Fruit fly (Drosophila melanogaster) whole organism, wandering third instar larva: Measurements from ENCODE around the gene CG14537.

Experiments
- CG9705 ChIP-seq: fragments of 200-800 bp; sonication (Bioruptor generic); optimal IDR thresholded peaks from 2 replicates; lab custom pipeline; 2018; ENCODE audit warnings: missing biosample characterization, mild to moderate bottlenecking, missing genetic modification characterization
- CrebA ChIP-seq: fragments of 200-800 bp; sonication (Bioruptor generic); optimal IDR thresholded peaks from 2 replicates; lab custom pipeline; 2016; ENCODE audit warnings: missing biosample characterization, mild to moderate bottlenecking, missing genetic modification characterization, borderline replicate concordance
- Dfd ChIP-seq: fragments of >200 bp; optimal IDR thresholded peaks from 2 replicates; lab custom pipeline; 2017; ENCODE audit warnings: missing biosample characterization, missing genetic modification characterization
- Dif ChIP-seq: fragments of 200-275, 200-300 bp; sonication (Bioruptor generic); optimal IDR thresholded peaks from 2 replicates; lab custom pipeline; 2018; ENCODE audit warnings: missing biosample characterization, missing genetic modification characterization; ENCODE audit not compliant: partially characterized antibody
- GATAd ChIP-seq: sonication (Bioruptor generic); optimal IDR thresholded peaks from 2 replicates; lab custom pipeline; 2016; ENCODE audit warnings: missing biosample characterization, missing genetic modification characterization
- Hr83 ChIP-seq: fragments of 200-300 bp; sonication (Bioruptor generic); optimal IDR thresholded peaks from 2 replicates; lab custom pipeline; 2016; ENCODE audit warnings: missing biosample characterization, mild to moderate bottlenecking, missing genetic modification characterization, moderate library complexity; ENCODE audit not compliant: poor library complexity, severe bottlenecking
- Jra ChIP-seq: sonication (Bioruptor generic); optimal IDR thresholded peaks from 2 replicates; lab custom pipeline; 2016; ENCODE audit warnings: missing biosample characterization, missing genetic modification characterization
- Mio ChIP-seq: sonication (Bioruptor generic); optimal IDR thresholded peaks from 2 replicates; lab custom pipeline; 2016; ENCODE audit warnings: missing biosample characterization, missing genetic modification characterization
- Myc ChIP-seq: fragments of >200 bp; optimal IDR thresholded peaks from 2 replicates; lab custom pipeline; 2017
- N ChIP-seq: fragments of >200 bp; optimal IDR thresholded peaks from 2 replicates; lab custom pipeline; 2018; ENCODE audit warnings: missing biosample characterization, missing external identifiers, missing genetic modification characterization
- Rel ChIP-seq, 2 experiments: fragments of 200-800 bp; sonication (Bioruptor generic) in 1 of 2; optimal IDR thresholded peaks; 2 replicates in 1 of 2; 3 replicates in 1 of 2; lab custom pipeline; 2016 to 2019; ENCODE audit warnings: mild to moderate bottlenecking in 2 of 2, missing biosample characterization in 2 of 2, missing genetic modification characterization in 2 of 2, moderate library complexity in 1 of 2
- Sp1 ChIP-seq: fragments of 200-800 bp; sonication (Bioruptor generic); optimal IDR thresholded peaks from 3 replicates; lab custom pipeline; 2019; ENCODE audit warnings: missing biosample characterization, mild to moderate bottlenecking, missing genetic modification characterization, moderate library complexity
- Vsx2 ChIP-seq: fragments of 200-300, 225-300 bp; sonication (Bioruptor generic); optimal IDR thresholded peaks from 2 replicates; lab custom pipeline; 2018; ENCODE audit warnings: missing biosample characterization, missing genetic modification characterization; ENCODE audit not compliant: partially characterized antibody
- br ChIP-seq: fragments of 200-800 bp; sonication (Bioruptor generic); optimal IDR thresholded peaks from 2 replicates; lab custom pipeline; 2016; ENCODE audit warnings: missing biosample characterization, missing genetic modification characterization
- brk ChIP-seq: fragments of 200-800 bp; sonication (Bioruptor generic); optimal IDR thresholded peaks from 2 replicates; lab custom pipeline; 2016; ENCODE audit warnings: missing biosample characterization, mild to moderate bottlenecking, missing genetic modification characterization
- dl ChIP-seq, 2 experiments: fragments of 175-275, 200-275 bp in 1 of 2; fragments of 200-275 bp in 1 of 2; sonication (Bioruptor generic); optimal IDR thresholded peaks; lab custom pipeline; 2018; ENCODE audit warnings: mild to moderate bottlenecking in 2 of 2, missing biosample characterization in 2 of 2, missing genetic modification characterization in 2 of 2, moderate library complexity in 2 of 2; ENCODE audit not compliant: partially characterized antibody in 2 of 2, insufficient read depth in 1 of 2
- dmrt93B ChIP-seq: fragments of 200-800 bp; sonication (Bioruptor generic); optimal IDR thresholded peaks from 2 replicates; lab custom pipeline; 2018; ENCODE audit warnings: missing biosample characterization, mild to moderate bottlenecking, missing genetic modification characterization
- dsf ChIP-seq: sonication (Bioruptor generic); optimal IDR thresholded peaks from 2 replicates; lab custom pipeline; 2016; ENCODE audit warnings: missing biosample characterization, missing genetic modification characterization, borderline replicate concordance
- ey ChIP-seq: fragments of 200-800 bp; sonication (Bioruptor generic); optimal IDR thresholded peaks from 2 replicates; lab custom pipeline; 2016; ENCODE audit warnings: missing biosample characterization, missing genetic modification characterization
- foxo ChIP-seq, 2 experiments: fragments of 200-800 bp; sonication (Bioruptor generic); optimal IDR thresholded peaks; 2 replicates in 1 of 2; 3 replicates in 1 of 2; lab custom pipeline; 2016 to 2017; ENCODE audit warnings: missing biosample characterization in 2 of 2, missing genetic modification characterization in 2 of 2
- fru ChIP-seq: fragments of 200-800 bp; sonication (Bioruptor generic); optimal IDR thresholded peaks from 3 replicates; lab custom pipeline; 2016; ENCODE audit warnings: missing biosample characterization, mild to moderate bottlenecking, missing genetic modification characterization
- h ChIP-seq: fragments of 200-800 bp; sonication (Bioruptor generic); optimal IDR thresholded peaks from 3 replicates; lab custom pipeline; 2016; ENCODE audit warnings: missing biosample characterization, mild to moderate bottlenecking, missing genetic modification characterization
- jim ChIP-seq: fragments of 175-275, 200-325 bp; sonication (Bioruptor generic); optimal IDR thresholded peaks from 2 replicates; lab custom pipeline; 2016; ENCODE audit warnings: missing biosample characterization, mild to moderate bottlenecking, missing genetic modification characterization
- lola ChIP-seq: fragments of >200 bp; optimal IDR thresholded peaks from 2 replicates; lab custom pipeline; 2017; ENCODE audit warnings: missing biosample characterization, missing genetic modification characterization
- psq ChIP-seq: fragments of 200-800 bp; sonication (Bioruptor generic); optimal IDR thresholded peaks from 3 replicates; lab custom pipeline; 2017; ENCODE audit warnings: missing biosample characterization, mild to moderate bottlenecking, missing genetic modification characterization, moderate library complexity
- rgr ChIP-seq: fragments of 200-800 bp; sonication (Bioruptor generic); optimal IDR thresholded peaks from 3 replicates; lab custom pipeline; 2016; ENCODE audit warnings: missing biosample characterization, mild to moderate bottlenecking, missing genetic modification characterization
- sage ChIP-seq: fragments of 200-800 bp; sonication (Bioruptor generic); optimal IDR thresholded peaks from 2 replicates; lab custom pipeline; 2016; ENCODE audit warnings: missing biosample characterization, mild to moderate bottlenecking, missing genetic modification characterization
- sv ChIP-seq: fragments of 200-800 bp; sonication (Bioruptor generic); optimal IDR thresholded peaks from 3 replicates; lab custom pipeline; 2016; ENCODE audit warnings: missing biosample characterization, missing genetic modification characterization
- tai ChIP-seq: sonication (Bioruptor generic); optimal IDR thresholded peaks from 2 replicates; lab custom pipeline; 2016; ENCODE audit warnings: missing biosample characterization, missing genetic modification characterization
- usp ChIP-seq: fragments of >200 bp; optimal IDR thresholded peaks from 2 replicates; lab custom pipeline; 2017; ENCODE audit warnings: missing biosample characterization, missing genetic modification characterization

Gene CG14537

dm6 chr2L:7799804-7800433, 40.3 kb upstream of the CG14537 start, which contains the start of the genes Herp and r2d2 (continued):
- no peak for TF ChIP-seq dl (GFP tag; optimal IDR thresholded peaks at IDR 0.05; lab: Kevin White, UChicago; ENCODE audit: insufficient read depth in 1 of 2, partially characterized antibody in 2 of 2)
- peak; percentile 17 for TF ChIP-seq GATAd (GFP tag; lab: Kevin White, UChicago)
- TF ChIP-seq foxo (GFP tag; optimal IDR thresholded peaks at IDR 0.05; lab: Kevin White, UChicago) = peak in 1 of 2 experiments; percentile 92
- TF ChIP-seq br (GFP tag; lab: Kevin White, UChicago) = peak; percentile 88
- no peak for TF ChIP-seq Rel (GFP tag; optimal IDR thresholded peaks at IDR 0.05; lab: Kevin White, UChicago)
- peak; percentile 70 for TF ChIP-seq Rel (tag; optimal IDR thresholded peaks at IDR 0.05; lab: Kevin White, UChicago)
- peak; percentile 95 for TF ChIP-seq Myc (lab: Kevin White, UChicago)
- TF ChIP-seq Mio = no peak
- peak; percentile 71 for TF ChIP-seq brk
- no peak for TF ChIP-seq Dfd
- TF ChIP-seq CrebA = no peak
- TF ChIP-seq h (GFP tag; lab: Kevin White, UChicago) = peak; percentile 88
- peak; percentile 91 for TF ChIP-seq CG9705

dm6 chr2L:7807563-7807962, 32.7 kb upstream of the CG14537 start:
- no peak for TF ChIP-seq Myc (lab: Kevin White, UChicago)

DNA sequence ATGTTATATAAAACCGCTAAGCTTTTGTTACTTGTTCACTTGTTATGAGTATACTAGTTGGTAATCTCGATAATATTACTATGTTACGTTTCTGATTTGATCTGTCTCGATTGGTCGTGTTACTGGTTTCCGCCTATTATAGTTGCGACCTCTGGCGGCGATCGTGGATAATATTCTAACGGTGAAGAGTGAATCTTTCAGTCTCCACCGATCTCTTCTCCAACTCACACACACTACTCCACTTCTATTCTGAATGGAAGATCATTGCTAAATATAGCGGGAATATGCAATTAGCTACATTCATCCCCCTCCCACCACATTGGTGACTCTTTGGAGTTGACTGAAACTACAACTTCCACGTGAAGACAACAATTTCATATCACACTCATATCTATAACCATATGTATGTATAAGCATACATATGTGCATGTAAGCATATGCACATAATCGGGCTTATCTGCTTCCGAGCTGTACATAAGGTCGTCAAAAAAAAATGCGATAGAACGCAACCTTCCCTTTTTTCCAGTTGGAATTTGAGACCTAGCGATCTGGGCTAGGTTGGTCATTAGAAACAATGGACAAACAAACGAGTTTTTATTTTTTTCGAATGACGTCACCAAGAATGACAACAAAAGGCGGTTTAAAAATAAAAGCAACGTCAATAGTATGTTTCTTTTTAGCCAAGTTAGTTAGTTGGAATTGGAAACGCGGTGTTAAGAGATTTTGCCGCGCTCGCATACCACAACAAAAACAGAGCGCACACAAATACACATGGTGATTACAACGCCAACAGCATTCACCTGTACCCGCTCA, 31.2 kb upstream of the CG14537 start:
- no peak for TF ChIP-seq sage (GFP tag; lab: Kevin White, UChicago)
- TF ChIP-seq jim (GFP tag; lab: Kevin White, UChicago) = peak; percentile 18
- peak; percentile 16 for TF ChIP-seq brk

DNA sequence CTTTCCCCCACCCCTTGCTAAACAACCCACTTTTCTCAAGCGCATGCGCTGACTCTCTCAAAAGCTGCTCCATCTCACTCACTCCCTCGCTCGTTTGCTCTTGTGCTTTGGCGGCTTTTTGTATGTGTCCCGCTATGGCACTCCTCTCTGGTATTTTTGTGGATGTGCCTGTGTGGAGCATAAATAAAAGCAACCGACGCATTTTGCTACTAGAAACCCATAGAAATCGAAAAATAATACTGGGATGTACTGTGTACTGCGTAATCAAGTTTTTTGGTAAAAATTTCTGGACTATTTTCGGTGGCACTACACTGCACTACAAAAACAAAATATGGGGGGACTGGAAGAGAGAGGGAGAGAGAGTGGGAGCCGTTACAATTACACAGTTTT, 30.6 kb upstream of the CG14537 start:
- peak; percentile 40 for TF ChIP-seq br (GFP tag; lab: Kevin White, UChicago)
- peak; percentile 26 for TF ChIP-seq Sp1 (GFP tag; lab: Kevin White, UChicago)
- TF ChIP-seq Jra = peak; percentile 39
- peak; percentile 19 for TF ChIP-seq CG9705
- TF ChIP-seq Rel (GFP tag; optimal IDR thresholded peaks at IDR 0.05; lab: Kevin White, UChicago) = no peak
- TF ChIP-seq Rel (tag; optimal IDR thresholded peaks at IDR 0.05; lab: Kevin White, UChicago) = peak; percentile 68
- TF ChIP-seq Vsx2 (GFP tag; lab: Kevin White, UChicago) = peak; percentile 99
- no peak for TF ChIP-seq Myc (lab: Kevin White, UChicago)
- peak; percentile 41 for TF ChIP-seq rgr (GFP tag; lab: Kevin White, UChicago)
- TF ChIP-seq dl (GFP tag; optimal IDR thresholded peaks at IDR 0.05; lab: Kevin White, UChicago; ENCODE audit: insufficient read depth in 1 of 2, partially characterized antibody in 2 of 2) = peak; percentile 93 to 95
- peak; percentile 59 for TF ChIP-seq h (GFP tag; lab: Kevin White, UChicago)
- TF ChIP-seq sage (GFP tag; lab: Kevin White, UChicago) = no peak
- TF ChIP-seq Hr83 (GFP tag; lab: Kevin White, UChicago) = peak; percentile 95
- TF ChIP-seq dmrt93B = no peak
- TF ChIP-seq fru (GFP tag; lab: Kevin White, UChicago) = peak; percentile 53
- TF ChIP-seq Dif = peak; percentile 99
- TF ChIP-seq ey (GFP tag; lab: Kevin White, UChicago) = peak; percentile 6
- TF ChIP-seq psq (GFP tag; lab: Kevin White, UChicago) = peak; percentile 30
- no peak for TF ChIP-seq usp
- TF ChIP-seq N (GFP tag; lab: Kevin White, UChicago) = peak; percentile 71

- no peak for TF ChIP-seq Rel (GFP tag; optimal IDR thresholded peaks at IDR 0.05; lab: Kevin White, UChicago)
- TF ChIP-seq Rel (tag; optimal IDR thresholded peaks at IDR 0.05; lab: Kevin White, UChicago) = peak; percentile 59
- no peak for TF ChIP-seq psq (GFP tag; lab: Kevin White, UChicago)
- no peak for TF ChIP-seq Dif
- peak; percentile 6 for TF ChIP-seq br (GFP tag; lab: Kevin White, UChicago)
- no peak for TF ChIP-seq CrebA
- TF ChIP-seq usp = no peak
- no peak for TF ChIP-seq dsf (GFP tag; lab: Kevin White, UChicago)
- no peak for TF ChIP-seq Myc (lab: Kevin White, UChicago)
- TF ChIP-seq dmrt93B = no peak
- TF ChIP-seq Sp1 (GFP tag; lab: Kevin White, UChicago) = peak; percentile 3
- TF ChIP-seq fru (GFP tag; lab: Kevin White, UChicago) = peak; percentile 5
- no peak for TF ChIP-seq Dfd
- TF ChIP-seq ey (GFP tag; lab: Kevin White, UChicago) = no peak
- TF ChIP-seq Jra = no peak
- no peak for TF ChIP-seq N (GFP tag; lab: Kevin White, UChicago)
- peak; percentile 60 for TF ChIP-seq Hr83 (GFP tag; lab: Kevin White, UChicago)
- TF ChIP-seq sv (GFP tag; lab: Kevin White, UChicago) = no peak
- no peak for TF ChIP-seq brk
- TF ChIP-seq lola = no peak
- no peak for TF ChIP-seq tai (GFP tag; lab: Kevin White, UChicago)
- TF ChIP-seq Vsx2 (GFP tag; lab: Kevin White, UChicago) = peak; percentile 28
- TF ChIP-seq foxo (GFP tag; optimal IDR thresholded peaks at IDR 0.05; lab: Kevin White, UChicago) = peak in 1 of 2 experiments; percentile 4
- TF ChIP-seq, all 38 proteins: peak for 7
These were observed 29.7 kb upstream of the CG14537 start, which contains the start of gene Cdc14 for dm6 chr2L:7810519-7810918. Gene Cdc14 (minus strand): TSS chr2L:7810703.
